ENCODE assay signal across 6 fruit fly cellular contexts in the genomic region with DNA sequence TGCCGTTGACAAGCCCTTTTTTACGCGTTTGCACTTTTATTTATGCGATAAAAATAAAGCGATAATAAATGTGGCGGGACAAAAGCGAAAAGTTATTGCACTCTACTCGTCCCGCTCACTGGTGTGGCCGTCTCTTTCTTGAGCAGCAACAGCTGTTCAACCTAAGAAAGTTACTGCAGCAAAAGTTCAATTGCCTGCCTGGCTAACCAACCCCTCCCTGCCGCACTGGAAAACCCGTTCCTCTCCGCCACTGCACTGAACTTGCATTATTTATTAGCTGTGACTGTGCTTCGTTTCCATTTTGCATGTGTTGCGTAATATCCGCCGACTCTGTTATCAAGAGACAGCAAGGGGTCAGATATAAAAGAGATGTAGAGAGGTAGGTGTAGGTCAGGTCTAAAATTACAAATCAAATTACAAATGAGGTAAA.
TF ChIP-seq lines count a peak whose summit lies in the region.

No protein-coding gene starts in this region.

- no peak for TF ChIP-seq CTCF in whole organism, embryonic (GFP tag; optimal IDR thresholded peaks at IDR 0.05; lab: Kevin White, UChicago)

TF ChIP-seq in whole organism, 6 proteins besides CTCF, POLR2A, EP300 and RAD21:
- TF ChIP-seq EcR (GFP tag; optimal IDR thresholded peaks at IDR 0.05; lab: Kevin White, UChicago) (peak; percentile 70 to 92), CG8478 (optimal IDR thresholded peaks at IDR 0.05; lab: Kevin White, UChicago) (no peak)

TF ChIP-seq in whole organism, adult, 20 proteins besides CTCF, POLR2A, EP300 and RAD21:
- TF ChIP-seq CG12768 (GFP tag; optimal IDR thresholded peaks at IDR 0.05; lab: Kevin White, UChicago) (peak; percentile 11), cic (GFP tag; optimal IDR thresholded peaks at IDR 0.05; lab: Kevin White, UChicago) (peak; percentile 62), pad (GFP tag; optimal IDR thresholded peaks at IDR 0.05; lab: Kevin White, UChicago) (no peak), tj (GFP tag; optimal IDR thresholded peaks at IDR 0.05; lab: Kevin White, UChicago) (peak; percentile 80), Crg-1 (GFP tag; optimal IDR thresholded peaks at IDR 0.05; lab: Kevin White, UChicago) (no peak), ovo (GFP tag; optimal IDR thresholded peaks at IDR 0.05; lab: Kevin White, UChicago) (no peak)

TF ChIP-seq in whole organism, embryonic, 481 proteins besides CTCF, POLR2A, EP300 and RAD21:
- no peak for TF ChIP-seq ase (GFP tag; IDR thresholded peaks at IDR 0.05; lab: Robert Waterston, UW)
- no peak for TF ChIP-seq pnt (GFP tag; optimal IDR thresholded peaks at IDR 0.05; lab: Kevin White, UChicago)
- TF ChIP-seq sens (GFP tag; lab: Kevin White, UChicago): peak; percentile 63
- TF ChIP-seq CG2129 (GFP tag; IDR thresholded peaks at IDR 0.05; lab: Robert Waterston, UW; ENCODE audit: partially characterized antibody): no peak
- no peak for TF ChIP-seq CG8089 (GFP tag; optimal IDR thresholded peaks at IDR 0.05; lab: Kevin White, UChicago)
- TF ChIP-seq br (optimal IDR thresholded peaks at IDR 0.05; lab: Kevin White, UChicago): no peak
- no peak for TF ChIP-seq Jarid2 (GFP tag; optimal IDR thresholded peaks at IDR 0.05; lab: Kevin White, UChicago)
- no peak for TF ChIP-seq lmd (GFP tag; IDR thresholded peaks at IDR 0.05; lab: Robert Waterston, UW)
- peak; percentile 55 for TF ChIP-seq vvl (GFP tag; IDR thresholded peaks at IDR 0.05; lab: Robert Waterston, UW)
- peak; percentile 24; the same call in 1 of the 2 replicates for TF ChIP-seq crol (GFP tag; IDR thresholded peaks at IDR 0.05; lab: Robert Waterston, UW)
- TF ChIP-seq CG10321 (GFP tag; IDR thresholded peaks at IDR 0.05; lab: Robert Waterston, UW): peak; percentile 25; the same call in 1 of the 2 replicates
- peak; percentile 38 for TF ChIP-seq CG1832 (GFP tag; optimal IDR thresholded peaks at IDR 0.05; lab: Kevin White, UChicago)
- peak in 1 of 2 experiments; percentile 77 for TF ChIP-seq Pdp1 (GFP tag; optimal IDR thresholded peaks at IDR 0.05; lab: Kevin White, UChicago)
- 0 out of 2 replicates have a peak, but pooled peaks have one; percentile 15 for TF ChIP-seq Bgb (GFP tag; IDR thresholded peaks at IDR 0.05; lab: Robert Waterston, UW; ENCODE audit: partially characterized antibody)
- 0 out of 3 replicates have a peak, but pooled peaks have one; percentile 9 for TF ChIP-seq z (GFP tag; IDR thresholded peaks at IDR 0.05; lab: Robert Waterston, UW)
- peak in 1 of 2 experiments; percentile 66 for TF ChIP-seq Hr78 (GFP tag; optimal IDR thresholded peaks at IDR 0.05; lab: Kevin White, UChicago)
- no peak for TF ChIP-seq mam (GFP tag; optimal IDR thresholded peaks at IDR 0.05; lab: Kevin White, UChicago)
- no peak for TF ChIP-seq Deaf1 (tag; optimal IDR thresholded peaks at IDR 0.05; lab: Kevin White, UChicago)

TF ChIP-seq in whole organism, prepupa, 60 proteins besides CTCF, POLR2A, EP300 and RAD21 (continues in another document):
- TF ChIP-seq fkh (GFP tag; optimal IDR thresholded peaks at IDR 0.05; lab: Kevin White, UChicago) (no peak), Sox14 (GFP tag; optimal IDR thresholded peaks at IDR 0.05; lab: Kevin White, UChicago) (peak; percentile 59), CG6163 (GFP tag; IDR thresholded peaks at IDR 0.05; lab: Robert Waterston, UW) (peak; percentile 41; the same call in 1 of the 3 replicates), CG31627 (GFP tag; optimal IDR thresholded peaks at IDR 0.05; lab: Kevin White, UChicago) (no peak), CG7368 (GFP tag; optimal IDR thresholded peaks at IDR 0.05; lab: Kevin White, UChicago) (no peak), CG3919 (GFP tag; optimal IDR thresholded peaks at IDR 0.05; lab: Kevin White, UChicago) (no peak), Met (GFP tag; optimal IDR thresholded peaks at IDR 0.05; lab: Kevin White, UChicago) (no peak), Eip78C (GFP tag; lab: Kevin White, UChicago) (peak; percentile 63), Lpt (GFP tag; optimal IDR thresholded peaks at IDR 0.05; lab: Kevin White, UChicago) (peak; percentile 47), dsx (GFP tag; optimal IDR thresholded peaks at IDR 0.05; lab: Kevin White, UChicago; ENCODE audit: poor library complexity, severe bottlenecking) (peak; percentile 62), salr (GFP tag; optimal IDR thresholded peaks at IDR 0.05; lab: Kevin White, UChicago) (no peak), svp (GFP tag; lab: Kevin White, UChicago) (peak; percentile 73), CG6276 (GFP tag; optimal IDR thresholded peaks at IDR 0.05; lab: Kevin White, UChicago) (peak; percentile 13), topi (GFP tag; optimal IDR thresholded peaks at IDR 0.05; lab: Kevin White, UChicago) (peak; percentile 15), CG6854 (GFP tag; optimal IDR thresholded peaks at IDR 0.05; lab: Kevin White, UChicago) (peak; percentile 3), CG8119 (GFP tag; IDR thresholded peaks at IDR 0.05; lab: Robert Waterston, UW) (peak; percentile 50; the same call in 1 of the 3 replicates), CG15336 (GFP tag; IDR thresholded peaks at IDR 0.05; lab: Robert Waterston, UW) (0 out of 2 replicates have a peak, but pooled peaks have one; percentile 8), Eip75B (GFP tag; optimal IDR thresholded peaks at IDR 0.05; lab: Kevin White, UChicago) (peak; percentile 38), Blimp-1 (GFP tag; optimal IDR thresholded peaks at IDR 0.05; lab: Kevin White, UChicago) (peak; percentile 63), Sox102F (GFP tag; optimal IDR thresholded peaks at IDR 0.05; lab: Kevin White, UChicago) (peak; percentile 9)

TF ChIP-seq in whole organism, pupa, 21 proteins besides CTCF, POLR2A, EP300 and RAD21:
- TF ChIP-seq EcR (GFP tag; optimal IDR thresholded peaks at IDR 0.05; lab: Kevin White, UChicago) (peak; percentile 98), CG4496 (GFP tag; IDR thresholded peaks at IDR 0.05; lab: Robert Waterston, UW) (no peak), CG12605 (GFP tag; IDR thresholded peaks at IDR 0.05; lab: Robert Waterston, UW) (no peak), fd96Ca (GFP tag; IDR thresholded peaks at IDR 0.05; lab: Robert Waterston, UW) (no peak), Ets98B (GFP tag; IDR thresholded peaks at IDR 0.05; lab: Robert Waterston, UW) (0 out of 2 replicates have a peak, but pooled peaks have one; percentile 27), rn (GFP tag; IDR thresholded peaks at IDR 0.05; lab: Robert Waterston, UW) (no peak), CG8159 (tag; optimal IDR thresholded peaks at IDR 0.05; lab: Kevin White, UChicago) (no peak), Snoo (tag; optimal IDR thresholded peaks at IDR 0.05; lab: Kevin White, UChicago) (peak; percentile 10), CG9948 (tag; optimal IDR thresholded peaks at IDR 0.05; lab: Kevin White, UChicago) (no peak), CG14655 (GFP tag; optimal IDR thresholded peaks at IDR 0.05; lab: Kevin White, UChicago) (no peak), CG13204 (GFP tag; optimal IDR thresholded peaks at IDR 0.05; lab: Kevin White, UChicago) (peak; percentile 70), gl (tag; optimal IDR thresholded peaks at IDR 0.05; lab: Kevin White, UChicago) (no peak), CG32121 (GFP tag; IDR thresholded peaks at IDR 0.05; lab: Robert Waterston, UW) (0 out of 2 replicates have a peak, but pooled peaks have one; percentile 39), CG17806 (tag; optimal IDR thresholded peaks at IDR 0.05; lab: Kevin White, UChicago) (no peak), CG10348 (GFP tag; IDR thresholded peaks at IDR 0.05; lab: Robert Waterston, UW) (no peak), Pif1A (GFP tag; optimal IDR thresholded peaks at IDR 0.05; lab: Kevin White, UChicago) (peak; percentile 16), Pif1B (GFP tag; optimal IDR thresholded peaks at IDR 0.05; lab: Kevin White, UChicago) (no peak), CG8301 (tag; optimal IDR thresholded peaks at IDR 0.05; lab: Kevin White, UChicago) (no peak), D1 (tag; optimal IDR thresholded peaks at IDR 0.05; lab: Kevin White, UChicago) (no peak)
TF ChIP-seq in whole organism, pupa: peak in this region for 6.

TF ChIP-seq in whole organism, wandering third instar larva, 38 proteins besides CTCF, POLR2A, EP300 and RAD21:
- no peak for TF ChIP-seq Rel (GFP tag; optimal IDR thresholded peaks at IDR 0.05; lab: Kevin White, UChicago)
- no peak for TF ChIP-seq Rel (tag; optimal IDR thresholded peaks at IDR 0.05; lab: Kevin White, UChicago)
- peak; percentile 38 for TF ChIP-seq psq (GFP tag; optimal IDR thresholded peaks at IDR 0.05; lab: Kevin White, UChicago)
- TF ChIP-seq fru (GFP tag; optimal IDR thresholded peaks at IDR 0.05; lab: Kevin White, UChicago): peak; percentile 36
- peak; percentile 49 for TF ChIP-seq Hr83 (GFP tag; optimal IDR thresholded peaks at IDR 0.05; lab: Kevin White, UChicago; ENCODE audit: poor library complexity, severe bottlenecking)
- peak; percentile 59 for TF ChIP-seq CrebA (GFP tag; optimal IDR thresholded peaks at IDR 0.05; lab: Kevin White, UChicago; ENCODE audit: borderline replicate concordance)
- peak; percentile 18 for TF ChIP-seq h (GFP tag; optimal IDR thresholded peaks at IDR 0.05; lab: Kevin White, UChicago)
- peak; percentile 11 for TF ChIP-seq rgr (GFP tag; optimal IDR thresholded peaks at IDR 0.05; lab: Kevin White, UChicago)
- TF ChIP-seq brk (GFP tag; optimal IDR thresholded peaks at IDR 0.05; lab: Kevin White, UChicago): peak; percentile 43
- no peak for TF ChIP-seq tai (GFP tag; optimal IDR thresholded peaks at IDR 0.05; lab: Kevin White, UChicago)
- TF ChIP-seq br (GFP tag; optimal IDR thresholded peaks at IDR 0.05; lab: Kevin White, UChicago): no peak
- TF ChIP-seq HLH106 (tag; optimal IDR thresholded peaks at IDR 0.05; lab: Kevin White, UChicago): peak; percentile 27
